Fruit fly (Drosophila melanogaster): Measurements from ENCODE around the gene CG1677.
A peak's percentile ranks its signal among the peaks of the same experiment; 100 is the strongest.

Gene CG1677

dm6 chrX:7290811-7291515, 114.6 kb downstream of the CG1677 start, which contains the start of gene unc-119:
TSS of gene unc-119 (minus strand) at chrX:7291298.
- TF ChIP-seq psq (GFP tag; optimal IDR thresholded peaks at IDR 0.05) (peak; percentile 4), fru (GFP tag; optimal IDR thresholded peaks at IDR 0.05) (peak; percentile 82), Mio (GFP tag; optimal IDR thresholded peaks at IDR 0.05) (no peak), jim (GFP tag; optimal IDR thresholded peaks at IDR 0.05) (no peak), sv (GFP tag; optimal IDR thresholded peaks at IDR 0.05) (no peak), Hr83 (GFP tag; optimal IDR thresholded peaks at IDR 0.05; ENCODE audit: poor library complexity, severe bottlenecking) (no peak), pan (optimal IDR thresholded peaks at IDR 0.05) (no peak), usp (GFP tag; optimal IDR thresholded peaks at IDR 0.05) (no peak), Rel (GFP tag; optimal IDR thresholded peaks at IDR 0.05) (no peak), Rel (tag; optimal IDR thresholded peaks at IDR 0.05) (peak; percentile 100), lola (GFP tag; optimal IDR thresholded peaks at IDR 0.05) (peak; percentile 35), brk (GFP tag; optimal IDR thresholded peaks at IDR 0.05) (no peak), tai (GFP tag; optimal IDR thresholded peaks at IDR 0.05) (no peak), N (GFP tag; optimal IDR thresholded peaks at IDR 0.05) (no peak), h (GFP tag; optimal IDR thresholded peaks at IDR 0.05) (no peak), ey (GFP tag; optimal IDR thresholded peaks at IDR 0.05) (no peak), Sp1 (GFP tag; optimal IDR thresholded peaks at IDR 0.05) (peak; percentile 15), Dif (GFP tag; optimal IDR thresholded peaks at IDR 0.05; ENCODE audit: partially characterized antibody) (no peak), HLH106 (tag; optimal IDR thresholded peaks at IDR 0.05) (no peak), CG9705 (GFP tag; optimal IDR thresholded peaks at IDR 0.05) (no peak), Vsx2 (GFP tag; optimal IDR thresholded peaks at IDR 0.05; ENCODE audit: partially characterized antibody) (no peak)

DNA sequence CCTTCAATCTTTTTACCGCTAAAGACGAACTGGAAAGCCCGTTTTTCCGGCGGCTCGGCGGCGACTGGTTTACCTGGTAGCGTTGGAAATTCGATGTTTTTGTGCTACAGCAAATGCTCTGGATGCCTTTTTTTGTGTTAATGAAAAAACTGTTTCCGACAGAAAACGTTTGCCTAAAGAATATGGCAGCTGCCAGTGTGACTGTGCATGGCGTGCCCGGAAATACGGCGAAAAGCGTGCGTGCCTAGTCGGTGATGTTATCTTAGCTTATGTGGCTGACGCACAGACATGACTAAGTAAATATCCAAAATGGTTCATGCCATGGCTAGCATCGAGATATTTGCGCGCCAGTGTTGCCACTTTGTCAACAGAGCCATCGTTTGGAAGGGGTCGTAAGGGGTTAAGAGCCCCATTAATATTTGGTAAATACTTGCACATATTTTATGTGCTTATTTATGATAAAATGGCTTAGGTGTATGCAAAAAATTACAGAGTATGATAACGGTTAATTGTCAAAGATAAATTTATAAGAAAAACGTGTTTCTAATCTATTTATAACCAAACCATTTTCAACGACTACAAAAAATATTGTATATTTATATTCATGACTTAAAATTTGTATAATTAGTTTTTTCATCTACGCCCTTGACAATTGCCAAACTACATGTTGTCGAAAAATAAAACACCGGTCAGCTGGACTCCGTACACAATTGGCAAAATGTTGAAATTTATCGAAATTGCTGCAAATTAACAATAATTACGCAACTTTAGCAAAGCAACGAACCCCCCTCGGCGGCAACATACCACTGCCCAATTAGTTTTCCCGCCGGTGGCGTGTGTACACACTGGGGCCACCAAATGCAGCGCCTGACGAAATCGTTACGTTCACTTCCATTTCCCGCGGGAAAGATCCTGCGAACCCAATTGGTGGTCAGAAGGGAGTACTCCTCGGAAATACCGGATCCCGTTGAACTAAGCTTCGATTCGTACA, 119.3 kb downstream of the CG1677 start, which contains the start of gene CG2059:
CG2059 (plus strand) TSS at position 364 of the 991 bp plus-strand sequence.
- peak; percentile 88 for TF ChIP-seq Vsx2 (GFP tag; optimal IDR thresholded peaks at IDR 0.05; ENCODE audit: partially characterized antibody)
- TF ChIP-seq fru (GFP tag; optimal IDR thresholded peaks at IDR 0.05), result peak; percentile 28
- TF ChIP-seq jim (GFP tag; optimal IDR thresholded peaks at IDR 0.05), result peak; percentile 23
- TF ChIP-seq Rel (GFP tag; optimal IDR thresholded peaks at IDR 0.05), result no peak
- TF ChIP-seq Rel (tag; optimal IDR thresholded peaks at IDR 0.05), result peak; percentile 69
- peak; percentile 66 for TF ChIP-seq Hr83 (GFP tag; optimal IDR thresholded peaks at IDR 0.05; ENCODE audit: poor library complexity, severe bottlenecking)
- TF ChIP-seq Mio (GFP tag; optimal IDR thresholded peaks at IDR 0.05), result no peak
- peak in 1 of 2 experiments; percentile 46 for TF ChIP-seq foxo (GFP tag; optimal IDR thresholded peaks at IDR 0.05)
- TF ChIP-seq N (GFP tag; optimal IDR thresholded peaks at IDR 0.05), result no peak
- TF ChIP-seq CG32264 (GFP tag; optimal IDR thresholded peaks at IDR 0.05), result no peak
- peak; percentile 43 for TF ChIP-seq Hnf4 (GFP tag; optimal IDR thresholded peaks at IDR 0.05)
- peak; percentile 39 for TF ChIP-seq rgr (GFP tag; optimal IDR thresholded peaks at IDR 0.05)
- TF ChIP-seq Jra (GFP tag; optimal IDR thresholded peaks at IDR 0.05), result peak; percentile 68
- TF ChIP-seq CG9705 (GFP tag; optimal IDR thresholded peaks at IDR 0.05), result no peak
- TF ChIP-seq HLH106 (tag; optimal IDR thresholded peaks at IDR 0.05), result peak; percentile 54
- no peak for TF ChIP-seq GATAd (GFP tag; optimal IDR thresholded peaks at IDR 0.05)
- peak; percentile 23 for TF ChIP-seq ey (GFP tag; optimal IDR thresholded peaks at IDR 0.05)
- TF ChIP-seq lola (GFP tag; optimal IDR thresholded peaks at IDR 0.05), result no peak
- TF ChIP-seq Sp1 (GFP tag; optimal IDR thresholded peaks at IDR 0.05), result peak; percentile 46
- TF ChIP-seq Dfd (GFP tag; optimal IDR thresholded peaks at IDR 0.05), result no peak
- TF ChIP-seq psq (GFP tag; optimal IDR thresholded peaks at IDR 0.05), result no peak
- TF ChIP-seq h (GFP tag; optimal IDR thresholded peaks at IDR 0.05), result peak; percentile 30
- TF ChIP-seq dmrt93B (GFP tag; optimal IDR thresholded peaks at IDR 0.05), result peak; percentile 36
- peak; percentile 83 for TF ChIP-seq woc (GFP tag; optimal IDR thresholded peaks at IDR 0.05)

DNA sequence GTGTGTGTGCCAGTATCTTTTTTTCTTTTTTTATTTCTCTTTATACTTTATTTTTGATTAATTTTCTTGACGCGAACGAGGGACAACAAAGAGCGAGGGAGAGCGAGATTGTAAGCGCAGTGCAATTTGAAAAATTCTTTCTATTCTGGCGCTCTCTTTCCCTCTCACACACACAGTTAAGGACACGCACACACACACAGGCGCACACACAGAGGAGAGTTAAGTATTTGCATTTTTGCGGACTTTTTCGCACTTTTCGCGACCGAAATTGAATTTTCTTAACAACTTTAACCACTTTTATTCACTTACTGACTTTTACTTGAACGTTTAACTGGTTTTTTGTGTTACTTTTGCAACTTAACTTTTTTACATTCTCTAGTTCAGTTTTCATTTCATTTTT, 120.2 kb downstream of the CG1677 start:
- TF ChIP-seq dl (GFP tag; optimal IDR thresholded peaks at IDR 0.05; ENCODE audit: insufficient read depth in 1 of 2, partially characterized antibody in 2 of 2), result peak in 1 of 2 experiments; percentile 52
- TF ChIP-seq Dif (GFP tag; optimal IDR thresholded peaks at IDR 0.05; ENCODE audit: partially characterized antibody), result peak; percentile 65
- TF ChIP-seq lola (GFP tag; optimal IDR thresholded peaks at IDR 0.05), result no peak
- peak; percentile 61 for TF ChIP-seq N (GFP tag; optimal IDR thresholded peaks at IDR 0.05)

Measured in whole organism, wandering third instar larva.